Worm (Caenorhabditis elegans) whole organism, young adult: ENCODE data around the gene F42F12.3.
A peak's percentile ranks its signal among the peaks of the same experiment; 100 is the strongest.

Source experiments
- B0035.1 ChIP-seq: sonication (generic microtip); optimal IDR thresholded peaks from 2 replicates; lab custom pipeline; 2016; ENCODE audit warnings: missing genetic modification characterization, mild to moderate bottlenecking, missing compliant biosample characterization, missing genotype, missing genetic modification reagents
- B0261.1 ChIP-seq: sonication (generic microtip); optimal IDR thresholded peaks from 2 replicates; lab custom pipeline; 2016; ENCODE audit warnings: mild to moderate bottlenecking, missing genetic modification characterization, moderate library complexity, missing compliant biosample characterization
- C06A6.2 ChIP-seq: fragments of 200-800 bp; sonication (Bioruptor generic); conservative IDR thresholded peaks from 2 replicates; pipeline ENCODE4 v1.3.6; 2022; ENCODE audit warnings: missing genetic modification characterization, missing compliant biosample characterization
- F23B12.7 ChIP-seq: sonication (generic microtip); optimal IDR thresholded peaks from 2 replicates; lab custom pipeline; 2017; ENCODE audit warnings: missing genetic modification characterization, mild to moderate bottlenecking, missing compliant biosample characterization, antibody characterized with exemption, moderate library complexity; ENCODE audit not compliant: insufficient read depth
- F52B5.7 ChIP-seq: sonication (generic microtip); optimal IDR thresholded peaks from 2 replicates; lab custom pipeline; 2016; ENCODE audit warnings: mild to moderate bottlenecking, missing genetic modification characterization, missing compliant biosample characterization
- F55B11.4 ChIP-seq: sonication (generic microtip); optimal IDR thresholded peaks from 2 replicates; lab custom pipeline; 2016; ENCODE audit warnings: missing compliant biosample characterization, missing genetic modification characterization, borderline replicate concordance; ENCODE audit not compliant: insufficient read depth
- T26A5.8 ChIP-seq: sonication (generic microtip); optimal IDR thresholded peaks from 2 replicates; lab custom pipeline; 2016; ENCODE audit warnings: missing genetic modification characterization, missing compliant biosample characterization
- Y53F4B.3 ChIP-seq: fragments of 200-800 bp; sonication (Bioruptor generic); IDR thresholded peaks from 2 replicates; pipeline ENCODE4 v1.3.6; 2022; ENCODE audit warnings: missing genetic modification reagents, missing genetic modification characterization, missing compliant biosample characterization
- Y56A3A.18 ChIP-seq: fragments of 200-800 bp; sonication (Bioruptor generic); IDR thresholded peaks from 2 replicates; pipeline ENCODE4 v1.3.6; 2022; ENCODE audit warnings: missing genetic modification reagents, missing genetic modification characterization, missing compliant biosample characterization
- ZK185.1 ChIP-seq: sonication (generic microtip); optimal IDR thresholded peaks from 2 replicates; lab custom pipeline; 2016; ENCODE audit warnings: mild to moderate bottlenecking, missing genetic modification characterization, missing compliant biosample characterization; ENCODE audit not compliant: poor library complexity, severe bottlenecking
- atf-7 ChIP-seq: sonication (generic microtip); optimal IDR thresholded peaks from 2 replicates; lab custom pipeline; 2017; ENCODE audit warnings: mild to moderate bottlenecking, missing genetic modification characterization, missing compliant biosample characterization
- athp-1 ChIP-seq: sonication (generic microtip); optimal IDR thresholded peaks from 2 replicates; lab custom pipeline; 2017; ENCODE audit warnings: mild to moderate bottlenecking, missing genetic modification characterization, missing compliant biosample characterization
- bed-2 ChIP-seq: fragments of 200-800 bp; sonication (Bioruptor generic); IDR thresholded peaks from 2 replicates; pipeline ENCODE4 v1.3.6; 2022; ENCODE audit warnings: missing genetic modification reagents, missing genetic modification characterization, missing compliant biosample characterization
- cebp-1 ChIP-seq, 2 experiments: fragments of 200-800 bp in 1 of 2; sonication (Bioruptor generic) in 1 of 2; sonication (generic microtip) in 1 of 2; IDR thresholded peaks in 1 of 2; optimal IDR thresholded peaks in 1 of 2; 2 replicates each; pipeline versions ENCODE4 v1.3.6 to Lab custom; 2017 to 2022; ENCODE audit warnings: missing compliant biosample characterization in 2 of 2, missing genetic modification characterization in 2 of 2, mild to moderate bottlenecking in 1 of 2, missing genetic modification reagents in 1 of 2, moderate library complexity in 1 of 2
- ceh-27 ChIP-seq: fragments of 200-800 bp; sonication (Bioruptor generic); optimal IDR thresholded peaks from 2 replicates; lab custom pipeline; 2018; ENCODE audit warnings: mild to moderate bottlenecking, missing genetic modification characterization, moderate library complexity, missing compliant biosample characterization
- ceh-40 ChIP-seq: fragments of 200-800 bp; sonication (Bioruptor generic); IDR thresholded peaks from 2 replicates; pipeline ENCODE4 v1.3.6; 2022; ENCODE audit warnings: missing genetic modification characterization, missing compliant biosample characterization
- ceh-79 ChIP-seq: sonication (generic microtip); optimal IDR thresholded peaks from 2 replicates; lab custom pipeline; 2017; ENCODE audit warnings: mild to moderate bottlenecking, missing genetic modification characterization, missing compliant biosample characterization
- ceh-91 ChIP-seq: fragments of 200-800 bp; sonication (Bioruptor generic); IDR thresholded peaks from 2 replicates; pipeline ENCODE4 v1.3.6; 2022; ENCODE audit warnings: missing genetic modification reagents, missing genetic modification characterization, missing compliant biosample characterization
- die-1 ChIP-seq: sonication (generic microtip); optimal IDR thresholded peaks from 2 replicates; lab custom pipeline; 2016; ENCODE audit warnings: missing genotype, mild to moderate bottlenecking, missing genetic modification characterization, missing compliant biosample characterization
- dox-1 ChIP-seq: fragments of 200-800 bp; sonication (Bioruptor generic); IDR thresholded peaks from 2 replicates; pipeline ENCODE4 v1.3.6; 2022; ENCODE audit warnings: missing genetic modification reagents, missing genetic modification characterization, missing compliant biosample characterization
- dpff-1 ChIP-seq: sonication (generic microtip); optimal IDR thresholded peaks from 2 replicates; lab custom pipeline; 2017; ENCODE audit warnings: mild to moderate bottlenecking, missing genetic modification characterization, missing compliant biosample characterization
- efl-1 ChIP-seq: fragments of 150-350 bp; optimal IDR thresholded peaks from 2 replicates; lab custom pipeline; 2014; ENCODE audit warnings: missing biosample characterization, missing genetic modification reagents, missing genetic modification characterization
- egl-44 ChIP-seq: fragments of 200-800 bp; sonication (Bioruptor generic); IDR thresholded peaks from 2 replicates; pipeline ENCODE4 v1.3.6; 2022; ENCODE audit warnings: missing genetic modification reagents, missing genetic modification characterization, missing compliant biosample characterization
- egrh-3 ChIP-seq: fragments of 200-800 bp; sonication (Bioruptor generic); IDR thresholded peaks from 2 replicates; pipeline ENCODE4 v1.3.6; 2022; ENCODE audit warnings: missing genetic modification reagents, missing genetic modification characterization, missing compliant biosample characterization
- ekl-4 ChIP-seq: fragments of 200-800 bp; sonication (Bioruptor generic); IDR thresholded peaks from 2 replicates; pipeline ENCODE4 v1.3.6; 2022; ENCODE audit warnings: missing genetic modification reagents, missing genetic modification characterization, missing compliant biosample characterization
- hlh-12 ChIP-seq: sonication (generic microtip); optimal IDR thresholded peaks from 2 replicates; lab custom pipeline; 2016; ENCODE audit warnings: missing genetic modification characterization, missing compliant biosample characterization
- hsf-1 ChIP-seq: fragments of 200-800 bp; sonication (Bioruptor generic); IDR thresholded peaks from 2 replicates; pipeline ENCODE4 v1.3.6; 2022; ENCODE audit warnings: missing genetic modification reagents, missing genetic modification characterization, missing compliant biosample characterization
- let-526 ChIP-seq: fragments of 200-800 bp; sonication (Bioruptor generic); IDR thresholded peaks from 2 replicates; pipeline ENCODE4 v1.3.6; 2022; ENCODE audit warnings: missing genetic modification reagents, missing genetic modification characterization, missing compliant biosample characterization
- lin-40 ChIP-seq: sonication (generic microtip); optimal IDR thresholded peaks from 2 replicates; lab custom pipeline; 2016; ENCODE audit warnings: missing genetic modification characterization, mild to moderate bottlenecking, missing compliant biosample characterization, missing genotype, missing genetic modification reagents
- lir-1 ChIP-seq: fragments of 200-800 bp; sonication (Bioruptor generic); conservative IDR thresholded peaks from 2 replicates; pipeline ENCODE4 v1.3.6; 2022; ENCODE audit warnings: missing genetic modification reagents, missing genetic modification characterization, missing compliant biosample characterization
- madf-6 ChIP-seq: fragments of 200-800 bp; sonication (Bioruptor generic); IDR thresholded peaks from 2 replicates; pipeline ENCODE4 v1.3.6; 2022; ENCODE audit warnings: missing genetic modification reagents, missing genetic modification characterization, missing compliant biosample characterization
- madf-8 ChIP-seq: fragments of 200-800 bp; sonication (Bioruptor generic); conservative IDR thresholded peaks from 2 replicates; pipeline ENCODE4 v1.3.6; 2022; ENCODE audit warnings: missing genetic modification reagents, missing genetic modification characterization, missing compliant biosample characterization
- mxl-1 ChIP-seq: sonication (generic microtip); optimal IDR thresholded peaks from 2 replicates; lab custom pipeline; 2016; ENCODE audit warnings: missing genetic modification characterization, missing compliant biosample characterization
- nhr-80 ChIP-seq: sonication (generic microtip); optimal IDR thresholded peaks from 2 replicates; lab custom pipeline; 2016; ENCODE audit warnings: missing genetic modification characterization, missing compliant biosample characterization
- rcor-1 ChIP-seq: fragments of 200-800 bp; sonication (Bioruptor generic); IDR thresholded peaks from 2 replicates; pipeline ENCODE4 v1.3.6; 2022; ENCODE audit warnings: missing genetic modification reagents, missing genetic modification characterization, missing compliant biosample characterization
- rec-8 ChIP-seq, 2 experiments: sonication (generic microtip); optimal IDR thresholded peaks; 2 replicates each; lab custom pipeline; 2016; ENCODE audit warnings: mild to moderate bottlenecking in 2 of 2, missing genetic modification characterization in 2 of 2, missing genetic modification reagents in 2 of 2, missing genotype in 2 of 2, missing biosample characterization in 1 of 2, missing compliant biosample characterization in 1 of 2, moderate library complexity in 1 of 2
- rpc-1 ChIP-seq, 2 experiments: fragments of 150-350 bp in 1 of 2; sonication (generic microtip) in 1 of 2; optimal IDR thresholded peaks; 2 replicates each; lab custom pipeline; 2014 to 2018; ENCODE audit warnings: missing biosample characterization in 1 of 2, missing genetic modification characterization in 1 of 2, missing genetic modification reagents in 1 of 2, missing genotype in 1 of 2
- snpc-1.3 ChIP-seq: sonication (generic microtip); optimal IDR thresholded peaks from 2 replicates; lab custom pipeline; 2017; ENCODE audit warnings: missing genetic modification characterization, mild to moderate bottlenecking, missing compliant biosample characterization, antibody characterized with exemption, moderate library complexity, missing genotype, missing genetic modification reagents; ENCODE audit not compliant: insufficient read depth
- somi-1 ChIP-seq: fragments of 200-800 bp; sonication (Bioruptor generic); optimal IDR thresholded peaks from 2 replicates; lab custom pipeline; 2018; ENCODE audit warnings: mild to moderate bottlenecking, missing genetic modification characterization, missing compliant biosample characterization
- tbx-9 ChIP-seq: sonication (generic microtip); optimal IDR thresholded peaks from 2 replicates; lab custom pipeline; 2016; ENCODE audit warnings: borderline replicate concordance, missing genetic modification characterization, inconsistent platforms, missing compliant biosample characterization
- tlf-1 ChIP-seq: fragments of 200-800 bp; sonication (Bioruptor generic); optimal IDR thresholded peaks from 2 replicates; lab custom pipeline; 2018; ENCODE audit warnings: mild to moderate bottlenecking, missing genetic modification characterization, missing compliant biosample characterization
- xnd-1 ChIP-seq: sonication (generic microtip); optimal IDR thresholded peaks from 2 replicates; lab custom pipeline; 2016; ENCODE audit warnings: missing genotype, missing genetic modification reagents, missing genetic modification characterization, missing compliant biosample characterization
- zfh-2 ChIP-seq: fragments of 200-800 bp; sonication (Bioruptor generic); conservative IDR thresholded peaks from 2 replicates; pipeline ENCODE4 v1.3.6; 2022; ENCODE audit warnings: missing genetic modification reagents, missing genetic modification characterization, missing compliant biosample characterization
- zim-3 ChIP-seq: sonication (generic microtip); optimal IDR thresholded peaks from 2 replicates; lab custom pipeline; 2017; ENCODE audit warnings: mild to moderate bottlenecking, missing genetic modification characterization, moderate library complexity, missing compliant biosample characterization
- ztf-18 ChIP-seq: sonication (generic microtip); optimal IDR thresholded peaks from 2 replicates; lab custom pipeline; 2016; ENCODE audit warnings: missing genotype, mild to moderate bottlenecking, missing genetic modification characterization, missing compliant biosample characterization
- ztf-26 ChIP-seq: sonication (generic microtip); optimal IDR thresholded peaks from 2 replicates; lab custom pipeline; 2017; ENCODE audit warnings: missing genetic modification characterization, missing compliant biosample characterization
- ztf-3 ChIP-seq: fragments of 200-800 bp; sonication (Bioruptor generic); optimal IDR thresholded peaks from 2 replicates; lab custom pipeline; 2018; ENCODE audit warnings: mild to moderate bottlenecking, missing genetic modification characterization, missing compliant biosample characterization

The F42F12.3 gene

DNA sequence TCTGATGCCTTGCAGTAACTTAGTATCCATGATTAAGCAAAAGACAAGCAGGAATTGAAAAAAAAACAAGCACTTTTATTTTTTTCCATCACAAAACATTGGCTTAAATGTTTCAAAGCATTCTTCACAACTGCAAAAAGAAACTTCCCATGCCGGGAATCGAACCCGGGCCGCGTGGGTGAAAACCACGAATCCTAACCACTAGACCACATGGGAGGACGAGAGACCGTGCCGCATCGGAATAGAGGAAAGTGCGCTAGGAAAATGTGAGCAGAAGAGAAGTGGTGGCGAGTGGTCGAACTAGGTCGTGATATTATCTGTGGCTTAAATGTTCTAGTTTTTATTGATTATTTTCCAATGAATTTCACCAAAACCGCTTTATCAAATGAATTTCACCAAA is 17.1 kb downstream of the F42F12.3 start (continued):
- TF ChIP-seq cebp-1 (GFP tag; IDR thresholded peaks at IDR 0.05; lab: Robert Waterston, UW) (0 out of 2 replicates have a peak, but pooled peaks have one; percentile 45), cebp-1 (tag; optimal IDR thresholded peaks at IDR 0.05; lab: Kevin White, UChicago) (no peak), ceh-27 (GFP tag; lab: Kevin White, UChicago) (peak; percentile 75), snpc-1.3 (tag; lab: Kevin White, UChicago) (peak; percentile 59), ceh-91 (GFP tag; lab: Robert Waterston, UW) (no peak), Y56A3A.18 (0 out of 2 replicates have a peak, but pooled peaks have one; percentile 71), bed-2 (GFP tag; lab: Robert Waterston, UW) (no peak), B0261.1 (tag; lab: Kevin White, UChicago) (peak; percentile 94), T26A5.8 (tag; lab: Kevin White, UChicago) (peak; percentile 6), ztf-26 (peak; percentile 8), F52B5.7 (tag; lab: Kevin White, UChicago) (no peak), ztf-18 (tag; lab: Kevin White, UChicago) (peak; percentile 52), atf-7 (tag; lab: Kevin White, UChicago) (no peak), zim-3 (no peak), somi-1 (GFP tag; lab: Kevin White, UChicago) (peak; percentile 31), rcor-1 (GFP tag; lab: Robert Waterston, UW) (peak; percentile 77), madf-8 (no peak), ceh-79 (no peak), dox-1 (GFP tag; lab: Robert Waterston, UW) (peak; percentile 87), B0035.1 (tag; lab: Kevin White, UChicago) (peak; percentile 25), ZK185.1 (tag; lab: Kevin White, UChicago) (peak; percentile 67), mxl-1 (tag; lab: Kevin White, UChicago) (no peak), zfh-2 (GFP tag; lab: Robert Waterston, UW) (0 out of 2 replicates have a peak, but pooled peaks have one; percentile 31), ztf-3 (no peak), athp-1 (tag; lab: Kevin White, UChicago) (no peak), nhr-80 (tag; lab: Kevin White, UChicago) (no peak), madf-6 (GFP tag; lab: Robert Waterston, UW) (peak; percentile 55), egl-44 (peak; percentile 80; the same call in 1 of the 2 replicates), C06A6.2 (0 out of 2 replicates have a peak, but pooled peaks have one; percentile 30), hlh-12 (tag; lab: Kevin White, UChicago) (no peak), egrh-3 (GFP tag; lab: Robert Waterston, UW) (peak; percentile 42), rpc-1 (optimal IDR thresholded peaks at IDR 0.05; lab: Kevin White, UChicago) (peak; percentile 65), rpc-1 (tag; optimal IDR thresholded peaks at IDR 0.05; lab: Kevin White, UChicago) (peak; percentile 81), dpff-1 (tag; lab: Kevin White, UChicago) (no peak), let-526 (no peak), F23B12.7 (tag; lab: Kevin White, UChicago) (no peak), lir-1 (GFP tag; lab: Robert Waterston, UW) (0 out of 2 replicates have a peak, but pooled peaks have one; percentile 28), rec-8 (tag; optimal IDR thresholded peaks at IDR 0.05; lab: Kevin White, UChicago) (peak; percentile 17 to 56), efl-1 (GFP tag; lab: Kevin White, UChicago) (peak; percentile 6), lin-40 (tag; lab: Kevin White, UChicago) (no peak), tbx-9 (tag; lab: Kevin White, UChicago) (no peak), ceh-40 (GFP tag; lab: Robert Waterston, UW) (no peak), F55B11.4 (tag; lab: Kevin White, UChicago) (no peak), die-1 (tag; lab: Kevin White, UChicago) (peak; percentile 80), ekl-4 (peak; percentile 41; the same call in 1 of the 2 replicates), tlf-1 (GFP tag; lab: Kevin White, UChicago) (no peak), hsf-1 (GFP tag; lab: Robert Waterston, UW) (no peak), Y53F4B.3 (GFP tag; lab: Robert Waterston, UW) (peak; percentile 46; the same call in 1 of the 2 replicates), xnd-1 (no peak)
